Worm (Caenorhabditis elegans) whole organism, early embryonic: Measurements from ENCODE around the gene gna-1.

Experiments used
- B0310.2 ChIP-seq: sonication (generic microtip); optimal IDR thresholded peaks from 2 replicates; lab custom pipeline; 2016; ENCODE audit warnings: mild to moderate bottlenecking, missing genetic modification characterization, missing compliant biosample characterization
- ama-1 ChIP-seq: fragments of 150-350 bp; optimal IDR thresholded peaks from 2 replicates; lab custom pipeline; 2014
- ceh-13 ChIP-seq: fragments of 200-800 bp; sonication (Bioruptor generic); optimal IDR thresholded peaks from 2 replicates; lab custom pipeline; 2018; ENCODE audit warnings: mild to moderate bottlenecking, missing genetic modification characterization, missing compliant biosample characterization
- flt-1 ChIP-seq: fragments of 200-800 bp; sonication (Bioruptor generic); IDR thresholded peaks from 2 replicates; pipeline ENCODE4 v1.3.6; 2022; ENCODE audit warnings: missing genetic modification characterization, missing compliant biosample characterization
- hmg-4 ChIP-seq: fragments of 200-800 bp; sonication (Bioruptor generic); optimal IDR thresholded peaks from 2 replicates; lab custom pipeline; 2018; ENCODE audit warnings: mild to moderate bottlenecking, missing genetic modification characterization, missing compliant biosample characterization
- pes-1 ChIP-seq: fragments of 200-800 bp; sonication (Bioruptor generic); IDR thresholded peaks from 2 replicates; pipeline ENCODE4 v1.3.6; 2022; ENCODE audit warnings: missing genetic modification reagents, missing genetic modification characterization, missing compliant biosample characterization

ce11 chrV:10314371-10314770 lies 5.6 kb downstream of the gna-1 start, which contains the start of gene trx-2:
- TF ChIP-seq flt-1 (no peak), ama-1 (no peak), B0310.2 (tag; lab: Kevin White, UChicago) (no peak), hmg-4 (GFP tag; lab: Kevin White, UChicago) (no peak), ceh-13 (GFP tag; lab: Kevin White, UChicago) (no peak), pes-1 (GFP tag; lab: Robert Waterston, UW) (no peak)
